Worm (Caenorhabditis elegans) whole organism, L2 larva: ENCODE measurements around the gene C52E2.2.

Source experiments
- F13H6.1 ChIP-seq: sonication (generic microtip); optimal IDR thresholded peaks from 2 replicates; lab custom pipeline; 2016; ENCODE audit warnings: missing genetic modification characterization, missing compliant biosample characterization
- ceh-16 ChIP-seq: fragments of 150-350 bp; optimal IDR thresholded peaks from 2 replicates; lab custom pipeline; 2014; ENCODE audit warnings: missing biosample characterization, missing genetic modification characterization
- lin-39 ChIP-seq: fragments of 150-350 bp; optimal IDR thresholded peaks from 2 replicates; lab custom pipeline; 2014; ENCODE audit warnings: missing biosample characterization, missing genetic modification reagents, missing genetic modification characterization
- nhr-11 ChIP-seq: fragments of 150-350 bp; optimal IDR thresholded peaks from 2 replicates; lab custom pipeline; 2014; ENCODE audit warnings: missing biosample characterization, missing genetic modification characterization
- unc-55 ChIP-seq: fragments of 150-350 bp; sonication (generic microtip); optimal IDR thresholded peaks from 3 replicates; lab custom pipeline; 2014; ENCODE audit warnings: missing biosample characterization, missing genetic modification reagents, missing genetic modification characterization

DNA sequence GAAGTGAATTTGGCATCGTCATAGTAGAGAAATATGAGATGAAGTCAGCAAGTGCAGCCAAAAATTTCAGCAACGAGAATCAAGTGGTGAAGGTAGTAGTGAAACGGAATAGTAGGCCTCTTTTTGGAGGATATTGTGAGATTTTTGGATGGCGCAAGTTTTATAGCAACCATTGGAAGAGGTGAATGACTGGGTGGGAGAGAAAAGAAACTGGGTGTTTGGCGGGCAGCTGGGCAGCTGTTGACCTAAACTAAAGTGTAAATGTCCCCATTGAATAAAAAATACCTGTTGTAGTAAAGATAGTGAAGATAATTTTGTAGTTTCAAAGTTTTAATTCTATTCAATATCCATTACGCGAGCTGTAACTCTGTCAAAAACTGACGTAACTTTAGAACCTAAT lies 36.5 kb upstream of the C52E2.2 start:
- TF ChIP-seq nhr-11 = no peak
- no peak for TF ChIP-seq F13H6.1
- TF ChIP-seq unc-55 (GFP tag; lab: Kevin White, UChicago) = no peak
- TF ChIP-seq lin-39 (tag; lab: Kevin White, UChicago) = no peak
- no peak for TF ChIP-seq ceh-16
